Fruit fly (Drosophila melanogaster) whole organism, embryonic: ENCODE results near the gene CG32225.

Experiments used
- Aef1 ChIP-seq: fragments of 200-800 bp; sonication (Bioruptor generic); IDR thresholded peaks from 3 replicates; pipeline ENCODE4 v1.3.6; 2022; ENCODE audit warnings: missing biosample characterization, missing genetic modification characterization
- Atf-2 ChIP-seq: fragments of 200-800 bp; sonication (Bioruptor generic); optimal IDR thresholded peaks from 2 replicates; lab custom pipeline; 2016; ENCODE audit warnings: missing biosample characterization, missing genetic modification characterization
- Atf3 ChIP-seq: fragments of 200-800 bp; sonication (Bioruptor generic); optimal IDR thresholded peaks from 3 replicates; lab custom pipeline; 2016; ENCODE audit warnings: missing biosample characterization, missing genetic modification characterization
- CG11085 ChIP-seq: fragments of 200-800 bp; sonication (Bioruptor generic); IDR thresholded peaks from 2 replicates; pipeline ENCODE4 v1.3.6; 2022; ENCODE audit warnings: missing biosample characterization, missing genetic modification characterization
- CG11398 ChIP-seq: fragments of 200-800 bp; sonication (Bioruptor generic); optimal IDR thresholded peaks from 2 replicates; lab custom pipeline; 2016; ENCODE audit warnings: missing biosample characterization, missing genetic modification characterization
- CG12299 ChIP-seq: fragments of 200-800 bp; sonication (Bioruptor generic); optimal IDR thresholded peaks from 2 replicates; lab custom pipeline; 2018; ENCODE audit warnings: missing biosample characterization, mild to moderate bottlenecking, missing genetic modification characterization
- CG12659 ChIP-seq: fragments of 200-800 bp; sonication (Bioruptor generic); optimal IDR thresholded peaks from 3 replicates; lab custom pipeline; 2017; ENCODE audit warnings: mild to moderate bottlenecking, missing biosample characterization, missing genetic modification reagents, missing genetic modification characterization
- CG14860 ChIP-seq: fragments of 200-800 bp; sonication (Bioruptor generic); IDR thresholded peaks from 3 replicates; pipeline ENCODE4 v1.3.6; 2022; ENCODE audit warnings: missing biosample characterization, missing genetic modification characterization; ENCODE audit not compliant: partially characterized antibody
- CG15696 ChIP-seq: fragments of 200-800 bp; sonication (Bioruptor generic); optimal IDR thresholded peaks from 2 replicates; lab custom pipeline; 2019; ENCODE audit warnings: missing biosample characterization, mild to moderate bottlenecking, missing genetic modification characterization, moderate library complexity
- CG1602 ChIP-seq: fragments of 200-800 bp; sonication (Bioruptor generic); optimal IDR thresholded peaks from 3 replicates; lab custom pipeline; 2016; ENCODE audit warnings: missing biosample characterization, missing genetic modification characterization
- CG17359 ChIP-seq: fragments of 200-800 bp; sonication (Bioruptor generic); optimal IDR thresholded peaks from 3 replicates; lab custom pipeline; 2018; ENCODE audit warnings: missing biosample characterization, mild to moderate bottlenecking, missing genetic modification characterization, moderate library complexity
- CG17612 ChIP-seq: fragments of 200-800 bp; sonication (Bioruptor generic); IDR thresholded peaks from 2 replicates; pipeline ENCODE4 v1.3.6; 2022; ENCODE audit warnings: missing biosample characterization, missing genetic modification characterization
- CG30431 ChIP-seq: fragments of 200-800 bp; sonication (Bioruptor generic); optimal IDR thresholded peaks from 2 replicates; lab custom pipeline; 2017; ENCODE audit warnings: missing biosample characterization, missing genetic modification characterization
- CG3163 ChIP-seq: fragments of 200-800 bp; sonication (Bioruptor generic); optimal IDR thresholded peaks from 3 replicates; lab custom pipeline; 2016; ENCODE audit warnings: missing biosample characterization, missing genetic modification characterization
- CG34224 ChIP-seq: fragments of 200-800 bp; sonication (Bioruptor generic); IDR thresholded peaks from 3 replicates; pipeline ENCODE4 v1.3.6; 2022; ENCODE audit warnings: missing biosample characterization, missing genetic modification characterization; ENCODE audit not compliant: partially characterized antibody
- CG42726 ChIP-seq: fragments of 200-800 bp; sonication (Bioruptor generic); IDR thresholded peaks from 2 replicates; pipeline ENCODE4 v1.3.6; 2022; ENCODE audit warnings: missing biosample characterization, missing genetic modification characterization; ENCODE audit not compliant: partially characterized antibody
- CG6175 ChIP-seq: fragments of 200-800 bp; sonication (Bioruptor generic); IDR thresholded peaks from 3 replicates; pipeline ENCODE4 v1.3.6; 2022; ENCODE audit warnings: missing biosample characterization, missing genetic modification characterization
- CG6683 ChIP-seq: fragments of 200-800 bp; sonication (Bioruptor generic); optimal IDR thresholded peaks from 2 replicates; lab custom pipeline; 2017; ENCODE audit warnings: missing biosample characterization, mild to moderate bottlenecking, missing genetic modification characterization, missing genetic modification reagents
- CG7357 ChIP-seq: fragments of 200-800 bp; sonication (Bioruptor generic); IDR thresholded peaks from 3 replicates; pipeline ENCODE4 v1.3.6; 2022; ENCODE audit warnings: missing biosample characterization, missing genetic modification characterization
- CoRest ChIP-seq: fragments of 200-800 bp; sonication (Bioruptor generic); optimal IDR thresholded peaks from 3 replicates; lab custom pipeline; 2018; ENCODE audit warnings: missing biosample characterization, mild to moderate bottlenecking, missing genetic modification characterization, moderate library complexity
- D19A ChIP-seq: fragments of 200-800 bp; optimal IDR thresholded peaks from 3 replicates; lab custom pipeline; 2019; ENCODE audit warnings: missing biosample characterization, mild to moderate bottlenecking, missing genetic modification characterization, moderate library complexity
- Dbx ChIP-seq: fragments of 200-800 bp; sonication (Bioruptor generic); IDR thresholded peaks from 3 replicates; pipeline ENCODE4 v1.3.6; 2022; ENCODE audit warnings: missing biosample characterization, missing genetic modification characterization
- Dip3 ChIP-seq: fragments of 200-800 bp; sonication (Bioruptor generic); optimal IDR thresholded peaks from 3 replicates; lab custom pipeline; 2016; ENCODE audit warnings: missing biosample characterization, missing genetic modification characterization
- Hey ChIP-seq: fragments of 200-800 bp; sonication (Bioruptor generic); optimal IDR thresholded peaks from 3 replicates; lab custom pipeline; 2018; ENCODE audit warnings: missing biosample characterization, mild to moderate bottlenecking, missing genetic modification characterization
- Hmx ChIP-seq: fragments of 200-800 bp; sonication (Bioruptor generic); optimal IDR thresholded peaks from 2 replicates; lab custom pipeline; 2016; ENCODE audit warnings: missing biosample characterization, missing genetic modification characterization
- Mrtf ChIP-seq: fragments of 200-800 bp; sonication (Bioruptor generic); IDR thresholded peaks from 3 replicates; pipeline ENCODE4 v1.3.6; 2022; ENCODE audit warnings: missing biosample characterization, missing genetic modification characterization
- Oaz ChIP-seq: fragments of 200-800 bp; sonication (Bioruptor generic); IDR thresholded peaks from 2 replicates; pipeline ENCODE4 v1.3.6; 2022; ENCODE audit warnings: missing biosample characterization, missing genetic modification characterization
- PHDP ChIP-seq: fragments of 200-800 bp; sonication (Bioruptor generic); optimal IDR thresholded peaks from 3 replicates; lab custom pipeline; 2018; ENCODE audit warnings: missing biosample characterization, mild to moderate bottlenecking, missing genetic modification characterization, moderate library complexity
- Scr ChIP-seq: fragments of 200-800 bp; sonication (Bioruptor generic); IDR thresholded peaks from 2 replicates; pipeline ENCODE4 v1.3.6; 2022; ENCODE audit warnings: missing biosample characterization, missing genetic modification characterization; ENCODE audit not compliant: partially characterized antibody
- amos ChIP-seq: fragments of 200-800 bp; sonication (Bioruptor generic); IDR thresholded peaks from 2 replicates; pipeline ENCODE4 v1.3.6; 2022; ENCODE audit warnings: missing biosample characterization, missing genetic modification characterization; ENCODE audit not compliant: partially characterized antibody
- da ChIP-seq: fragments of 200-800 bp; sonication (Bioruptor generic); optimal IDR thresholded peaks from 2 replicates; lab custom pipeline; 2016; ENCODE audit warnings: missing biosample characterization, missing genetic modification characterization
- dm ChIP-seq: fragments of 200-800 bp; sonication (Bioruptor generic); optimal IDR thresholded peaks from 3 replicates; lab custom pipeline; 2016; ENCODE audit warnings: missing biosample characterization, missing genetic modification characterization
- dmrt11E ChIP-seq: fragments of 200-800 bp; sonication (Bioruptor generic); optimal IDR thresholded peaks from 3 replicates; lab custom pipeline; 2018; ENCODE audit warnings: missing biosample characterization, mild to moderate bottlenecking, missing genetic modification characterization, moderate library complexity
- en ChIP-seq: fragments of 200-800 bp; sonication (Bioruptor generic); optimal IDR thresholded peaks from 2 replicates; lab custom pipeline; 2016; ENCODE audit warnings: missing biosample characterization, missing genetic modification characterization
- esg ChIP-seq: fragments of 200-800 bp; sonication (Bioruptor generic); conservative IDR thresholded peaks from 2 replicates; pipeline ENCODE4 v1.3.6; 2022; ENCODE audit warnings: missing biosample characterization, missing genetic modification characterization
- grau ChIP-seq: fragments of 200-800 bp; optimal IDR thresholded peaks from 3 replicates; lab custom pipeline; 2019; ENCODE audit warnings: missing biosample characterization, mild to moderate bottlenecking, missing genetic modification characterization, moderate library complexity
- grn ChIP-seq: fragments of 200-800 bp; sonication (Bioruptor generic); optimal IDR thresholded peaks from 3 replicates; lab custom pipeline; 2017; ENCODE audit warnings: missing biosample characterization, missing genetic modification characterization
- hb ChIP-seq: fragments of 200-800 bp; sonication (Bioruptor generic); IDR thresholded peaks from 3 replicates; pipeline ENCODE4 v1.3.6; 2022; ENCODE audit warnings: missing biosample characterization, missing genetic modification characterization; ENCODE audit not compliant: partially characterized antibody
- nerfin-1 ChIP-seq: fragments of 200-800 bp; sonication (Bioruptor generic); optimal IDR thresholded peaks from 3 replicates; lab custom pipeline; 2019; ENCODE audit warnings: missing biosample characterization, mild to moderate bottlenecking, missing genetic modification characterization, moderate library complexity
- p53 ChIP-seq: fragments of 200-800 bp; sonication (Bioruptor generic); optimal IDR thresholded peaks from 2 replicates; lab custom pipeline; 2016; ENCODE audit warnings: missing biosample characterization, missing genetic modification characterization
- pros ChIP-seq: fragments of 200-800 bp; sonication (Bioruptor generic); optimal IDR thresholded peaks from 3 replicates; lab custom pipeline; 2019; ENCODE audit warnings: missing biosample characterization, mild to moderate bottlenecking, missing genetic modification characterization, moderate library complexity
- pum ChIP-seq: fragments of 200-800 bp; sonication (Bioruptor generic); optimal IDR thresholded peaks from 2 replicates; lab custom pipeline; 2016; ENCODE audit warnings: missing biosample characterization, missing genetic modification characterization
- salm ChIP-seq: fragments of 200-800 bp; sonication (Bioruptor generic); optimal IDR thresholded peaks from 2 replicates; lab custom pipeline; 2018; ENCODE audit warnings: missing biosample characterization, mild to moderate bottlenecking, missing genetic modification characterization
- sens-2 ChIP-seq: fragments of 200-800 bp; sonication (Bioruptor generic); IDR thresholded peaks from 2 replicates; pipeline ENCODE4 v1.3.6; 2022; ENCODE audit warnings: missing biosample characterization, missing genetic modification characterization
- slou ChIP-seq: fragments of 200-800 bp; sonication (Bioruptor generic); optimal IDR thresholded peaks from 3 replicates; lab custom pipeline; 2016; ENCODE audit warnings: missing biosample characterization, missing genetic modification characterization
- sna ChIP-seq: fragments of 200-800 bp; sonication (Bioruptor generic); IDR thresholded peaks from 2 replicates; pipeline ENCODE4 v1.3.6; 2022; ENCODE audit warnings: missing biosample characterization, missing genetic modification characterization; ENCODE audit not compliant: partially characterized antibody
- sug ChIP-seq: fragments of 200-800 bp; optimal IDR thresholded peaks from 2 replicates; lab custom pipeline; 2019; ENCODE audit warnings: missing biosample characterization, mild to moderate bottlenecking, missing genetic modification characterization, moderate library complexity
- tgo ChIP-seq: fragments of 200-800 bp; sonication (Bioruptor generic); IDR thresholded peaks from 3 replicates; pipeline ENCODE4 v1.3.6; 2022; ENCODE audit warnings: missing biosample characterization, missing genetic modification characterization
- tll ChIP-seq, 2 experiments: fragments of 200-800 bp in 1 of 2; fragments of >200 bp in 1 of 2; sonication (Bioruptor generic) in 1 of 2; optimal IDR thresholded peaks; 2 replicates each; lab custom pipeline; 2017 to 2019; ENCODE audit warnings: missing biosample characterization in 2 of 2, missing genetic modification characterization in 2 of 2, mild to moderate bottlenecking in 1 of 2, moderate library complexity in 1 of 2
- trem ChIP-seq: fragments of 200-800 bp; optimal IDR thresholded peaks from 3 replicates; lab custom pipeline; 2019; ENCODE audit warnings: missing biosample characterization, mild to moderate bottlenecking, missing genetic modification characterization, moderate library complexity
- tup ChIP-seq: fragments of 200-800 bp; sonication (Bioruptor generic); optimal IDR thresholded peaks from 2 replicates; lab custom pipeline; 2016; ENCODE audit warnings: missing biosample characterization, mild to moderate bottlenecking, missing genetic modification characterization, moderate library complexity
- zfh2 ChIP-seq: fragments of 200-800 bp; sonication (Bioruptor generic); optimal IDR thresholded peaks from 2 replicates; lab custom pipeline; 2016; ENCODE audit warnings: missing biosample characterization, missing genetic modification characterization

The CG32225 gene

dm6 chr3L:20296797-20297196 lies 9.3 kb downstream of the CG32225 start, which contains the start of gene FRG1 (continued):
- TF ChIP-seq Aef1 (no peak), D19A (tag; lab: Kevin White, UChicago) (no peak), hb (GFP tag; lab: Robert Waterston, UW) (no peak), amos (GFP tag; lab: Robert Waterston, UW) (peak; percentile 84), CG17359 (tag; lab: Kevin White, UChicago) (no peak), slou (no peak), Atf3 (GFP tag; lab: Kevin White, UChicago) (no peak), esg (GFP tag; lab: Robert Waterston, UW) (no peak), CG6683 (no peak), da (no peak), Atf-2 (GFP tag; lab: Kevin White, UChicago) (no peak), grau (tag; lab: Kevin White, UChicago) (peak; percentile 7), tll (GFP tag; optimal IDR thresholded peaks at IDR 0.05; lab: Kevin White, UChicago) (peak in 1 of 2 experiments; percentile 20), CG34224 (GFP tag; lab: Robert Waterston, UW) (peak; percentile 76), Mrtf (GFP tag; lab: Robert Waterston, UW) (no peak), Hey (tag; lab: Kevin White, UChicago) (no peak), CG7357 (GFP tag; lab: Robert Waterston, UW) (no peak), Hmx (GFP tag; lab: Kevin White, UChicago) (no peak), CG42726 (no peak; the same call in 1 of the 2 replicates), trem (tag; lab: Kevin White, UChicago) (peak; percentile 43), dm (no peak), CG14860 (GFP tag; lab: Robert Waterston, UW) (peak; percentile 77), pros (no peak), Dbx (GFP tag; lab: Robert Waterston, UW) (no peak), Dip3 (GFP tag; lab: Kevin White, UChicago) (no peak), CG1602 (GFP tag; lab: Kevin White, UChicago) (no peak), Scr (GFP tag; lab: Robert Waterston, UW) (peak; percentile 75), CG12299 (tag; lab: Kevin White, UChicago) (no peak)

dm6 chr3L:20295095-20295494 lies 11.0 kb downstream of the CG32225 start, which contains the start of gene gogo:
gogo (minus strand) TSS chr3L:20295133.
- TF ChIP-seq pum (GFP tag; lab: Kevin White, UChicago) (no peak), sug (tag; lab: Kevin White, UChicago) (no peak), CG11398 (no peak), tup (GFP tag; lab: Kevin White, UChicago) (no peak), Aef1 (no peak), CG11085 (no peak), grn (GFP tag; lab: Kevin White, UChicago) (no peak), nerfin-1 (peak; percentile 10), dmrt11E (no peak), en (GFP tag; lab: Kevin White, UChicago) (no peak), sens-2 (GFP tag; lab: Robert Waterston, UW) (no peak), sna (no peak), CG6175 (no peak), CG17612 (GFP tag; lab: Robert Waterston, UW) (no peak), CG30431 (GFP tag; lab: Kevin White, UChicago) (no peak), CG3163 (GFP tag; lab: Kevin White, UChicago) (peak; percentile 7), p53 (GFP tag; lab: Kevin White, UChicago) (no peak), CG15696 (no peak), CoRest (tag; lab: Kevin White, UChicago) (no peak), Oaz (GFP tag; lab: Robert Waterston, UW) (no peak), salm (tag; lab: Kevin White, UChicago) (no peak), tgo (GFP tag; lab: Robert Waterston, UW) (no peak), CG12659 (GFP tag; lab: Kevin White, UChicago) (no peak), PHDP (tag; lab: Kevin White, UChicago) (no peak), zfh2 (no peak)
